Worm (Caenorhabditis elegans): ENCODE measurements around the gene hacd-1.

DNA sequence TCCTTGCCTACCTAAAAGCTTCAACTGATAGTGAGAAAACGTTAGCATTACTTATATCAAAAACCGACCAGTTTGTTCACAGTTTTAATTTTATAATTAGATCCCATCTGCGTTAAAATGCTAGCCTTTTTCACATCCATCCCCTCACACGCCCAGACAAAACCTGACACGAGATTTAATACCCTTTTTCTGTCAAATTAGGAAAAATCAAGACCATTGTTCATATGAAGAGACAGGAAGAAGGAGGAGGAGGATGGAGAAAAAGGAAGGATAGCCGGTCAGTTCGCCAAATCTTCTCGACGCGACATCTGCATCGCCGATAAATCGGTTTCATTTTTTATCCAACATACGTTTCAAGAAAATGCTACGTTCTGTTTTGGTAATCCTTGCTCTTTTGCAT lies 12.4 kb upstream of the hacd-1 start, which contains the start of gene cnc-3:
- TF ChIP-seq sptf-1 (tag; optimal IDR thresholded peaks at IDR 0.05) (no peak), fkh-10 (GFP tag; optimal IDR thresholded peaks at IDR 0.05) (no peak)
